Worm (Caenorhabditis elegans): ENCODE data around the gene gap-2.

The gap-2 gene

DNA sequence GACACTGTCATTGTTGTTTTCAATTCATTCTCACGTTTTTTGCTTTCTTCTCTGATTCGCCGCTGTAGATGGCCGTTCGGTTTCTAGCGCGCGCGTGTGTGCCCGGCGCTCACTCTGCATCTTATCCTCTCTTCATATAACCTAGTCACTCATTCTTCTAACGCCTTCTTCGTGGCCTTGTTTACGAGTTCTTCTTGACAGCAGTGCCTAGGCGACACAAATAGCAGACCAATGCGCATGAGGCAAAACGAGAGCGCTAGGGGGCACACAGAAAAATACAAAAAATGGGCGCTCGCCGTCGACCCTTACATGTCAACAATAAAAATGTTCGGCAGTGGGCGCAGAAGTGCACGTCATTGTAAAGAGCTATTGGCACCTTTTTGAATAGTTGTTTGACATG lies 78.8 kb downstream of the gap-2 start (continued):
- no peak for TF ChIP-seq rpc-1 (optimal IDR thresholded peaks at IDR 0.05)
- no peak for TF ChIP-seq rpc-1 (tag; optimal IDR thresholded peaks at IDR 0.05)
- TF ChIP-seq xnd-1 (tag; optimal IDR thresholded peaks at IDR 0.05) = no peak
- TF ChIP-seq sdz-38 (tag; optimal IDR thresholded peaks at IDR 0.05) = no peak
- TF ChIP-seq ceh-91 (GFP tag; IDR thresholded peaks at IDR 0.05) = no peak
- TF ChIP-seq hlh-12 (tag; optimal IDR thresholded peaks at IDR 0.05) = no peak
- TF ChIP-seq rcor-1 (GFP tag; IDR thresholded peaks at IDR 0.05) = no peak
- TF ChIP-seq aptf-2 (GFP tag; conservative IDR thresholded peaks at IDR 0.05) = no peak
- TF ChIP-seq fkh-3 (tag; optimal IDR thresholded peaks at IDR 0.05) = no peak
- TF ChIP-seq C06A6.2 (GFP tag; conservative IDR thresholded peaks at IDR 0.05) = 0 out of 2 replicates have a peak, but pooled peaks have one; percentile 38
- no peak for TF ChIP-seq T26A5.8 (tag; optimal IDR thresholded peaks at IDR 0.05)
- TF ChIP-seq lsl-1 (GFP tag; optimal IDR thresholded peaks at IDR 0.05) = no peak
- no peak for TF ChIP-seq ztf-3 (GFP tag; optimal IDR thresholded peaks at IDR 0.05)
- TF ChIP-seq B0336.3 (GFP tag; IDR thresholded peaks at IDR 0.05) = 0 out of 2 replicates have a peak, but pooled peaks have one; percentile 41
- no peak for TF ChIP-seq tlf-1 (GFP tag; optimal IDR thresholded peaks at IDR 0.05)
- TF ChIP-seq snpc-4 (GFP tag; optimal IDR thresholded peaks at IDR 0.05) = no peak
- peak in 2 of 4 experiments; percentile 26 to 39 for TF ChIP-seq snpc-4 (tag; optimal IDR thresholded peaks at IDR 0.05)
- no peak for TF ChIP-seq hmg-20 (GFP tag; IDR thresholded peaks at IDR 0.05)
- TF ChIP-seq mes-4 (tag; optimal IDR thresholded peaks at IDR 0.05) = no peak
- no peak for TF ChIP-seq sptf-2 (GFP tag; optimal IDR thresholded peaks at IDR 0.05)
- no peak for TF ChIP-seq snpc-1.1 (tag; optimal IDR thresholded peaks at IDR 0.05; ENCODE audit: insufficient read depth)
- TF ChIP-seq F33H1.4 (GFP tag; IDR thresholded peaks at IDR 0.05) = no peak
- no peak for TF ChIP-seq ccch-3 (GFP tag; optimal IDR thresholded peaks at IDR 0.05)
- TF ChIP-seq snpc-1.3 (tag; optimal IDR thresholded peaks at IDR 0.05; ENCODE audit: insufficient read depth) = no peak
- TF ChIP-seq hsf-1 (GFP tag; IDR thresholded peaks at IDR 0.05) = no peak
- no peak for TF ChIP-seq repo-1 (tag; optimal IDR thresholded peaks at IDR 0.05)
- TF ChIP-seq ceh-27 (GFP tag; optimal IDR thresholded peaks at IDR 0.05) = peak; percentile 65
- no peak for TF ChIP-seq hrde-1 (tag; optimal IDR thresholded peaks at IDR 0.05; ENCODE audit: borderline replicate concordance)
- no peak for TF ChIP-seq ets-4 (GFP tag; optimal IDR thresholded peaks at IDR 0.05)
- no peak for TF ChIP-seq nhr-179 (tag; optimal IDR thresholded peaks at IDR 0.05)

DNA sequence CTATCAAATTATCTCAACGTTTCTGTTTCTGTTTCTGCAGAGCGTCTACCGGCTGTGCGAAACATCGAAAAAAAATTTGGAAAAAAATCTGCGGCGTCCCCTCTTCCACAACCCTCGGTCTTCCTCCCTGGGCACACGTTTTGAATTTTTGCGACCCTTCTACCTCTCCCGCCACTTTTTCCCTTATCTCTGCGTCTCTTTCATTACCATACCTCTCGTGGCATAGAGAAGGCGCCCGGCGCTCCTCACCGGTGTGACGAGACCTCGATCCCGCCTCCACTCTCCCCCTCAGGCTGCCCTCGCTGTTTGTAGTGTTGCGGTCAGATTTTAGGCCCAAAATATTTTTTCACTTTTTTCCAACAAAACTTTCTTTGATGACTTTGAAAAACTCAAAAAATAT lies 80.1 kb downstream of the gap-2 start:
- TF ChIP-seq nhr-80 (tag; optimal IDR thresholded peaks at IDR 0.05) (peak; percentile 37), ccch-3 (GFP tag; optimal IDR thresholded peaks at IDR 0.05) (no peak), cebp-1 (GFP tag; IDR thresholded peaks at IDR 0.05) (no peak), cebp-1 (tag; optimal IDR thresholded peaks at IDR 0.05) (peak; percentile 4), zfh-2 (GFP tag; conservative IDR thresholded peaks at IDR 0.05) (peak; percentile 92), hmg-1.2 (GFP tag; IDR thresholded peaks at IDR 0.05) (peak; percentile 53), lin-40 (tag; optimal IDR thresholded peaks at IDR 0.05) (peak; percentile 30), egrh-3 (GFP tag; IDR thresholded peaks at IDR 0.05) (peak; percentile 77), F49E8.2 (tag; optimal IDR thresholded peaks at IDR 0.05; ENCODE audit: insufficient read depth) (no peak), snpc-4 (GFP tag; optimal IDR thresholded peaks at IDR 0.05) (no peak), snpc-4 (tag; optimal IDR thresholded peaks at IDR 0.05) (peak in 1 of 4 experiments; percentile 7), hlh-12 (tag; optimal IDR thresholded peaks at IDR 0.05) (no peak), nfyb-1 (GFP tag; IDR thresholded peaks at IDR 0.05) (0 out of 2 replicates have a peak, but pooled peaks have one; percentile 26), attf-5 (GFP tag; optimal IDR thresholded peaks at IDR 0.05) (peak; percentile 4)
